Worm (Caenorhabditis elegans) whole organism, young adult: ENCODE measurements around the gene F07H5.10.

Source experiments
- B0261.1 ChIP-seq: sonication (generic microtip); optimal IDR thresholded peaks from 2 replicates; lab custom pipeline; 2016; ENCODE audit warnings: mild to moderate bottlenecking, missing genetic modification characterization, moderate library complexity, missing compliant biosample characterization
- F10E7.11 ChIP-seq: sonication (generic microtip); optimal IDR thresholded peaks from 2 replicates; lab custom pipeline; 2017; ENCODE audit warnings: mild to moderate bottlenecking, missing genetic modification characterization, moderate library complexity, missing compliant biosample characterization
- F33H1.4 ChIP-seq: fragments of 200-800 bp; sonication (Bioruptor generic); IDR thresholded peaks from 2 replicates; pipeline ENCODE4 v1.3.6; 2022; ENCODE audit warnings: missing genetic modification reagents, missing genetic modification characterization, missing compliant biosample characterization
- Y53F4B.3 ChIP-seq: fragments of 200-800 bp; sonication (Bioruptor generic); IDR thresholded peaks from 2 replicates; pipeline ENCODE4 v1.3.6; 2022; ENCODE audit warnings: missing genetic modification reagents, missing genetic modification characterization, missing compliant biosample characterization
- Y53G8AR.9 ChIP-seq: fragments of 200-800 bp; sonication (Bioruptor generic); conservative IDR thresholded peaks from 2 replicates; pipeline ENCODE4 v1.3.6; 2022; ENCODE audit warnings: missing genetic modification reagents, missing genetic modification characterization, missing compliant biosample characterization
- Y56A3A.18 ChIP-seq: fragments of 200-800 bp; sonication (Bioruptor generic); IDR thresholded peaks from 2 replicates; pipeline ENCODE4 v1.3.6; 2022; ENCODE audit warnings: missing genetic modification reagents, missing genetic modification characterization, missing compliant biosample characterization
- Y67H2A.10 ChIP-seq: fragments of 200-800 bp; sonication (Bioruptor generic); conservative IDR thresholded peaks from 2 replicates; pipeline ENCODE4 v1.3.6; 2022; ENCODE audit warnings: missing genetic modification reagents, missing genetic modification characterization, missing compliant biosample characterization
- Y95B8A.8 ChIP-seq: fragments of 200-800 bp; sonication (Bioruptor generic); IDR thresholded peaks from 2 replicates; pipeline ENCODE4 v1.3.6; 2022; ENCODE audit warnings: missing genetic modification reagents, missing genetic modification characterization, missing compliant biosample characterization
- akir-1 ChIP-seq: fragments of 200-800 bp; sonication (Bioruptor generic); optimal IDR thresholded peaks from 2 replicates; lab custom pipeline; 2018; ENCODE audit warnings: mild to moderate bottlenecking, missing genetic modification characterization, moderate library complexity, missing compliant biosample characterization
- atf-7 ChIP-seq: sonication (generic microtip); optimal IDR thresholded peaks from 2 replicates; lab custom pipeline; 2017; ENCODE audit warnings: mild to moderate bottlenecking, missing genetic modification characterization, missing compliant biosample characterization
- attf-6 ChIP-seq: fragments of 200-800 bp; sonication (Bioruptor generic); IDR thresholded peaks from 2 replicates; pipeline ENCODE4 v1.3.6; 2022; ENCODE audit warnings: missing genetic modification reagents, missing genetic modification characterization, missing compliant biosample characterization
- ceh-27 ChIP-seq: fragments of 200-800 bp; sonication (Bioruptor generic); optimal IDR thresholded peaks from 2 replicates; lab custom pipeline; 2018; ENCODE audit warnings: mild to moderate bottlenecking, missing genetic modification characterization, moderate library complexity, missing compliant biosample characterization
- ceh-40 ChIP-seq: fragments of 200-800 bp; sonication (Bioruptor generic); IDR thresholded peaks from 2 replicates; pipeline ENCODE4 v1.3.6; 2022; ENCODE audit warnings: missing genetic modification characterization, missing compliant biosample characterization
- ceh-79 ChIP-seq: sonication (generic microtip); optimal IDR thresholded peaks from 2 replicates; lab custom pipeline; 2017; ENCODE audit warnings: mild to moderate bottlenecking, missing genetic modification characterization, missing compliant biosample characterization
- dpff-1 ChIP-seq: sonication (generic microtip); optimal IDR thresholded peaks from 2 replicates; lab custom pipeline; 2017; ENCODE audit warnings: mild to moderate bottlenecking, missing genetic modification characterization, missing compliant biosample characterization
- dpl-1 ChIP-seq: fragments of 150-350 bp; optimal IDR thresholded peaks from 2 replicates; lab custom pipeline; 2014; ENCODE audit warnings: missing biosample characterization, missing genetic modification reagents, missing genetic modification characterization
- hlh-12 ChIP-seq: sonication (generic microtip); optimal IDR thresholded peaks from 2 replicates; lab custom pipeline; 2016; ENCODE audit warnings: missing genetic modification characterization, missing compliant biosample characterization
- hsf-1 ChIP-seq: fragments of 200-800 bp; sonication (Bioruptor generic); IDR thresholded peaks from 2 replicates; pipeline ENCODE4 v1.3.6; 2022; ENCODE audit warnings: missing genetic modification reagents, missing genetic modification characterization, missing compliant biosample characterization
- lsl-1 ChIP-seq: fragments of 200-800 bp; sonication (Bioruptor generic); optimal IDR thresholded peaks from 2 replicates; lab custom pipeline; 2018; ENCODE audit warnings: mild to moderate bottlenecking, missing genetic modification characterization, moderate library complexity, missing compliant biosample characterization
- madf-6 ChIP-seq: fragments of 200-800 bp; sonication (Bioruptor generic); IDR thresholded peaks from 2 replicates; pipeline ENCODE4 v1.3.6; 2022; ENCODE audit warnings: missing genetic modification reagents, missing genetic modification characterization, missing compliant biosample characterization
- mes-4 ChIP-seq: sonication (generic microtip); optimal IDR thresholded peaks from 2 replicates; lab custom pipeline; 2016; ENCODE audit warnings: missing genotype, missing genetic modification characterization, missing compliant biosample characterization
- nhr-179 ChIP-seq: sonication (generic microtip); optimal IDR thresholded peaks from 2 replicates; lab custom pipeline; 2016; ENCODE audit warnings: mild to moderate bottlenecking, missing genetic modification characterization, missing compliant biosample characterization
- nhr-27 ChIP-seq: fragments of 200-800 bp; sonication (Bioruptor generic); optimal IDR thresholded peaks from 2 replicates; lab custom pipeline; 2018; ENCODE audit warnings: mild to moderate bottlenecking, missing genetic modification characterization, moderate library complexity, missing compliant biosample characterization
- pbrm-1 ChIP-seq: fragments of 200-800 bp; sonication (Bioruptor generic); IDR thresholded peaks from 2 replicates; pipeline ENCODE4 v1.3.6; 2022; ENCODE audit warnings: missing genetic modification reagents, missing genetic modification characterization, missing compliant biosample characterization
- pha-4 ChIP-seq: fragments of 150-350 bp; sonication (generic microtip); optimal IDR thresholded peaks from 2 replicates; lab custom pipeline; 2014; ENCODE audit warnings: missing biosample characterization, missing genetic modification reagents, missing genetic modification characterization
- sdz-38 ChIP-seq: sonication (generic microtip); optimal IDR thresholded peaks from 2 replicates; lab custom pipeline; 2016; ENCODE audit warnings: missing genotype, missing genetic modification characterization, missing compliant biosample characterization
- sea-2 ChIP-seq: fragments of 200-800 bp; sonication (Bioruptor generic); IDR thresholded peaks from 2 replicates; pipeline ENCODE4 v1.3.6; 2022; ENCODE audit warnings: missing genetic modification characterization, missing compliant biosample characterization
- snpc-1.1 ChIP-seq: sonication (generic microtip); optimal IDR thresholded peaks from 2 replicates; lab custom pipeline; 2017; ENCODE audit warnings: missing genetic modification characterization, mild to moderate bottlenecking, missing compliant biosample characterization, antibody characterized with exemption, moderate library complexity, missing genotype, missing genetic modification reagents; ENCODE audit not compliant: insufficient read depth
- sptf-2 ChIP-seq: fragments of 200-800 bp; sonication (Bioruptor generic); optimal IDR thresholded peaks from 2 replicates; lab custom pipeline; 2018; ENCODE audit warnings: mild to moderate bottlenecking, missing genetic modification characterization, missing compliant biosample characterization
- tlf-1 ChIP-seq: fragments of 200-800 bp; sonication (Bioruptor generic); optimal IDR thresholded peaks from 2 replicates; lab custom pipeline; 2018; ENCODE audit warnings: mild to moderate bottlenecking, missing genetic modification characterization, missing compliant biosample characterization
- unc-130 ChIP-seq: sonication (generic microtip); optimal IDR thresholded peaks from 2 replicates; lab custom pipeline; 2016; ENCODE audit warnings: missing genetic modification reagents, missing genetic modification characterization, missing compliant biosample characterization
- unc-62 ChIP-seq: fragments of 150-350 bp; optimal IDR thresholded peaks from 2 replicates; lab custom pipeline; 2014; ENCODE audit warnings: missing biosample characterization, missing genetic modification reagents, missing genetic modification characterization
- xnd-1 ChIP-seq: sonication (generic microtip); optimal IDR thresholded peaks from 2 replicates; lab custom pipeline; 2016; ENCODE audit warnings: missing genotype, missing genetic modification reagents, missing genetic modification characterization, missing compliant biosample characterization
- ztf-3 ChIP-seq: fragments of 200-800 bp; sonication (Bioruptor generic); optimal IDR thresholded peaks from 2 replicates; lab custom pipeline; 2018; ENCODE audit warnings: mild to moderate bottlenecking, missing genetic modification characterization, missing compliant biosample characterization

The F07H5.10 gene

ce11 chrII:8796391-8796790 lies 12.0 kb downstream of the F07H5.10 start (continued):
- TF ChIP-seq lsl-1 (GFP tag; lab: Kevin White, UChicago) (no peak), sdz-38 (no peak), Y95B8A.8 (GFP tag; lab: Robert Waterston, UW) (no peak), F33H1.4 (GFP tag; lab: Robert Waterston, UW) (no peak), madf-6 (no peak), ztf-3 (GFP tag; lab: Kevin White, UChicago) (no peak), ceh-79 (tag; lab: Kevin White, UChicago) (no peak), attf-6 (GFP tag; lab: Robert Waterston, UW) (no peak), snpc-1.1 (tag; lab: Kevin White, UChicago) (no peak), hsf-1 (GFP tag; lab: Robert Waterston, UW) (no peak), Y56A3A.18 (GFP tag; lab: Robert Waterston, UW) (no peak)

DNA sequence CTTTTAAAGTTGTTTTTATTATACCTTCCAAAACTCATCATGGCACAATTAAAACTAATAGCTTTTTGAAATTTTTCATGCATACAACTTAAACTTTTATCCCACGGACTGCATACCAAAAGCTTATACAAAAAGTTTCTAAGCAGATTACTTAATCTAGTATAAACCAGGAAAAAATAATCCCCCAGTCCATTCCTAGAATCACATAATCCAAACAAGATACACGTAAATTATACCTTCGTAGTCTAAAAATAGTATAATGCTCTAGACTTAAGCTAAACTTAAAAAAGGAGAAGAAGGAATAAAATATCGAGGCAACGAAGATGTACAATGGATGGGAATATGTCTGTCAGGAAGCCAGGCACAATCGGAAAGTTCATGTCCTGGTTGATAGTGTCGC lies 13.2 kb downstream of the F07H5.10 start:
- TF ChIP-seq sptf-2 (GFP tag; lab: Kevin White, UChicago) = no peak
- TF ChIP-seq B0261.1 = no peak
- no peak for TF ChIP-seq nhr-179 (tag; lab: Kevin White, UChicago)
- no peak for TF ChIP-seq dpff-1 (tag; lab: Kevin White, UChicago)

DNA sequence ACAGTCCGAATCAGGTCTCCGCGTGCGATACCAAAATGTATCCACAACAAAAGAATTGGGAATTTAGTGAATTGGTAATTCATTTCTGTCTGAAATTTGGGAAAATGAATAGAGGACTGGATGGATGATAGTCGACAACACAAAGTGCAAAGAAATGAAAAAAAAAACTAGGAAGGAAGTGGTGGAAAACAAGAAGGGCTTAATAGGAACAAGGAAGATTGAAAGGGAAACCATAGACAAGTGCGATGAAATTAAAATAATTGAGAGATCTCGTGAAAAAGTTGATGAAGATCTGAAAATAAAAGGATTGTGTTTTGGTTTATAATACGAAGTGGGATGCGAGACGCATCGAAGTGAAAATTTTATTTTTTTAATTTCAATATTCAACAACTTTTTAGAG lies 14.3 kb downstream of the F07H5.10 start, which contains the start of gene F07H5.7:
F07H5.7 (minus strand) TSS at position 101 of the 400 bp plus-strand sequence.
- TF ChIP-seq tlf-1 (GFP tag; lab: Kevin White, UChicago) = no peak
- TF ChIP-seq nhr-27 (tag; lab: Kevin White, UChicago) = no peak
- TF ChIP-seq unc-130 (GFP tag; lab: Kevin White, UChicago) = no peak
- TF ChIP-seq xnd-1 (tag; lab: Kevin White, UChicago) = no peak
- no peak for TF ChIP-seq Y67H2A.10 (GFP tag; lab: Robert Waterston, UW)
- TF ChIP-seq sea-2 (GFP tag; lab: Robert Waterston, UW) = no peak
- no peak for TF ChIP-seq dpl-1 (GFP tag; lab: Kevin White, UChicago)
- TF ChIP-seq Y53G8AR.9 (GFP tag; lab: Robert Waterston, UW) = no peak
- no peak for TF ChIP-seq akir-1 (GFP tag; lab: Kevin White, UChicago)
- TF ChIP-seq unc-62 (GFP tag; lab: Kevin White, UChicago) = no peak
- no peak for TF ChIP-seq madf-6
- TF ChIP-seq atf-7 (tag; lab: Kevin White, UChicago) = no peak
- no peak for TF ChIP-seq pha-4 (tag; lab: Kevin White, UChicago)
- no peak for TF ChIP-seq Y53F4B.3 (GFP tag; lab: Robert Waterston, UW)
- no peak for TF ChIP-seq mes-4 (tag; lab: Kevin White, UChicago)
- TF ChIP-seq pbrm-1 (GFP tag; lab: Robert Waterston, UW) = no peak
- TF ChIP-seq hlh-12 (tag; lab: Kevin White, UChicago) = no peak
- no peak for TF ChIP-seq F10E7.11 (tag; lab: Kevin White, UChicago)
- TF ChIP-seq ceh-40 (GFP tag; lab: Robert Waterston, UW) = no peak

DNA sequence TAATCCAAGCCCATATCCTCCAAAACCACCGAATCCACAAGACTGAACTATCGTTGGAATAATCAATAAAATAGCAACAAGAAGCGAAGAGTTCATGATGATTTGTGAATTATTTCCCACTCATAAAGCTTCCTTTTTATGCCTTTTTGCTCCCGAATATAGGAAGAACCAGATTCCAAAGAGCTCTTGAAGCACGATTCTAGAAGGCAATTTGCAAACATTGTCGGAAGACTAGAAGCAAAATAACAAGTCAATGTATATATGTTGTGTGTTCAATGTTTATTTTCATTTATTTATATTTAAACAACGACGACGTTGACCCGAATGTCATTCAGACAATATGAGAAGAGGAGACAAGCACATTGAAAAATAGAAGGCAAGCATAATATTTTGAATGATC lies 15.7 kb downstream of the F07H5.10 start, which contains the start of gene idpa-2:
idpa-2 (minus strand) TSS at position 101 of the 400 bp plus-strand sequence.
- TF ChIP-seq ceh-27 (GFP tag; lab: Kevin White, UChicago) (no peak), dpl-1 (GFP tag; lab: Kevin White, UChicago) (no peak)
